Fruit fly (Drosophila melanogaster): Measurements from ENCODE around the gene CG15465.

Gene CG15465

DNA sequence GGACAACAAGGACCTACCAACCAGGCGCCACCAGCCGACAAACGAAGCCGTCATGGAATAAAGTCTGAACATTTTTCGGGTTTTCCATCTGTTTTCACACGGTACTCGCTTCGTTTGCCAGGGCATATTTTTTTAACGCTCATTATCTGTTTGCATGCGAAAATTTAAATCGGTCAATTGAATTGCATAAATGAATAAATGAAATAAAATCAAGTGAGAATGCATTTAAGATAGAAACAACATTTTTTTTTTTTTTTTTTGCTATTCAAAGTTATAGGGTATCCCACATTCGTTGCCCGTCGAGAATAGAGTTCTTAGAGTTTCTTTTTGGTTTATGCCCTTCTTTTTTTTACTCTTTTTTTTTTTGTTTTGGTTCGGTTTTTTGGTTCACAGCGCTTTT, 200.3 kb downstream of the CG15465 start (continued):
- peak; percentile 69 for TF ChIP-seq sob (GFP tag; IDR thresholded peaks at IDR 0.05)
- no peak for TF ChIP-seq CG14860 (GFP tag; IDR thresholded peaks at IDR 0.05; ENCODE audit: partially characterized antibody)
- no peak for TF ChIP-seq bab2 (GFP tag; optimal IDR thresholded peaks at IDR 0.05)
- TF ChIP-seq CG2120 (GFP tag; optimal IDR thresholded peaks at IDR 0.05), result peak; percentile 74
- peak; percentile 47 for TF ChIP-seq CG15514 (GFP tag; optimal IDR thresholded peaks at IDR 0.05)
- TF ChIP-seq prd (optimal IDR thresholded peaks at IDR 0.05), result no peak
- TF ChIP-seq prd (GFP tag; IDR thresholded peaks at IDR 0.05), result peak; percentile 68
- no peak for TF ChIP-seq br (optimal IDR thresholded peaks at IDR 0.05)
- no peak for TF ChIP-seq gsb-n (tag; optimal IDR thresholded peaks at IDR 0.05)
- no peak for TF ChIP-seq Usf (GFP tag; optimal IDR thresholded peaks at IDR 0.05)
- peak; percentile 54 for TF ChIP-seq HLH3B (GFP tag; IDR thresholded peaks at IDR 0.05)
- TF ChIP-seq CG4282 (GFP tag; optimal IDR thresholded peaks at IDR 0.05), result no peak
- TF ChIP-seq CG32532 (GFP tag; IDR thresholded peaks at IDR 0.05), result 0 out of 2 replicates have a peak, but pooled peaks have one; percentile 15
- TF ChIP-seq her (GFP tag; optimal IDR thresholded peaks at IDR 0.05), result peak; percentile 9
- no peak for TF ChIP-seq CG17186 (GFP tag; optimal IDR thresholded peaks at IDR 0.05)
- peak; percentile 3 for TF ChIP-seq CG30431 (GFP tag; optimal IDR thresholded peaks at IDR 0.05)
- TF ChIP-seq nau (GFP tag; optimal IDR thresholded peaks at IDR 0.05), result no peak
- TF ChIP-seq dati (GFP tag; IDR thresholded peaks at IDR 0.05), result no peak
- TF ChIP-seq run (tag; optimal IDR thresholded peaks at IDR 0.05), result no peak
- TF ChIP-seq crol (GFP tag; IDR thresholded peaks at IDR 0.05), result no peak
- no peak for TF ChIP-seq hbn (GFP tag; IDR thresholded peaks at IDR 0.05; ENCODE audit: partially characterized antibody)
- no peak for TF ChIP-seq ab (GFP tag; optimal IDR thresholded peaks at IDR 0.05)
- TF ChIP-seq slou (GFP tag; optimal IDR thresholded peaks at IDR 0.05), result no peak
- TF ChIP-seq CG9797 (GFP tag; optimal IDR thresholded peaks at IDR 0.05), result no peak
- peak; percentile 16; the same call in 1 of the 2 replicates for TF ChIP-seq E2f2 (GFP tag; IDR thresholded peaks at IDR 0.05)
- TF ChIP-seq CG10321 (GFP tag; IDR thresholded peaks at IDR 0.05), result no peak
- TF ChIP-seq NC2α (GFP tag; optimal IDR thresholded peaks at IDR 0.05), result no peak
- TF ChIP-seq B-H2 (GFP tag; optimal IDR thresholded peaks at IDR 0.05), result peak; percentile 2
- TF ChIP-seq gcm2 (GFP tag; optimal IDR thresholded peaks at IDR 0.05), result no peak
- TF ChIP-seq ap (GFP tag; IDR thresholded peaks at IDR 0.05), result no peak
- no peak for TF ChIP-seq fu2 (GFP tag; optimal IDR thresholded peaks at IDR 0.05)
- peak; percentile 22 for TF ChIP-seq CG5245 (GFP tag; optimal IDR thresholded peaks at IDR 0.05)
- no peak for TF ChIP-seq Dll (GFP tag; IDR thresholded peaks at IDR 0.05; ENCODE audit: partially characterized antibody)
- peak; percentile 34 for TF ChIP-seq HHEX (GFP tag; optimal IDR thresholded peaks at IDR 0.05)
- TF ChIP-seq danr (GFP tag; IDR thresholded peaks at IDR 0.05), result no peak
- TF ChIP-seq Med (GFP tag), result peak; percentile 77
- TF ChIP-seq ttk (GFP tag; IDR thresholded peaks at IDR 0.05), result peak; percentile 34; the same call in 1 of the 2 replicates
- TF ChIP-seq CG11504 (tag; optimal IDR thresholded peaks at IDR 0.05), result peak; percentile 72
- TF ChIP-seq nom (GFP tag; optimal IDR thresholded peaks at IDR 0.05), result no peak
- no peak for TF ChIP-seq z (GFP tag; IDR thresholded peaks at IDR 0.05)
- TF ChIP-seq CG4328 (GFP tag; optimal IDR thresholded peaks at IDR 0.05), result no peak
- no peak for TF ChIP-seq otp (GFP tag; IDR thresholded peaks at IDR 0.05)
- TF ChIP-seq sqz (GFP tag; optimal IDR thresholded peaks at IDR 0.05), result peak; percentile 41
- TF ChIP-seq rib (GFP tag; IDR thresholded peaks at IDR 0.05), result no peak
- TF ChIP-seq hb (GFP tag; IDR thresholded peaks at IDR 0.05; ENCODE audit: partially characterized antibody), result no peak
- peak; percentile 59 for TF ChIP-seq Xrp1 (GFP tag; IDR thresholded peaks at IDR 0.05)
- peak; percentile 54 for TF ChIP-seq Meics (GFP tag; optimal IDR thresholded peaks at IDR 0.05)
- no peak for TF ChIP-seq CG13123 (GFP tag; optimal IDR thresholded peaks at IDR 0.05)
- no peak for TF ChIP-seq CG10565 (GFP tag; optimal IDR thresholded peaks at IDR 0.05)
- TF ChIP-seq CG1529 (GFP tag; optimal IDR thresholded peaks at IDR 0.05), result no peak
- TF ChIP-seq dysf (GFP tag; IDR thresholded peaks at IDR 0.05), result peak; percentile 65; the same call in 2 of the 3 replicates
- TF ChIP-seq Jarid2 (GFP tag; optimal IDR thresholded peaks at IDR 0.05), result no peak
- peak; percentile 35; the same call in 1 of the 2 replicates for TF ChIP-seq CG4404 (GFP tag; IDR thresholded peaks at IDR 0.05)
